Worm (Caenorhabditis elegans) whole organism, L3 larva: ENCODE data around the gene nas-10.

Experiments
- snpc-4 ChIP-seq: fragments of 150-350 bp; optimal IDR thresholded peaks from 2 replicates; lab custom pipeline; 2014; ENCODE audit warnings: missing biosample characterization, missing genetic modification characterization
- zag-1 ChIP-seq: fragments of 150-350 bp; optimal IDR thresholded peaks from 2 replicates; lab custom pipeline; 2014; ENCODE audit warnings: missing biosample characterization, missing genetic modification characterization

ce11 chrX:10990159-10990854 lies 27.0 kb upstream of the nas-10 start:
- TF ChIP-seq zag-1 (tag; lab: Kevin White, UChicago) (no peak), snpc-4 (tag; lab: Kevin White, UChicago) (no peak)
